Worm (Caenorhabditis elegans) whole organism, L4 larva: ENCODE results near the gene F47B8.4.

ENCODE experiments used
- F10B5.3 ChIP-seq: sonication (generic microtip); optimal IDR thresholded peaks from 2 replicates; lab custom pipeline; 2016; ENCODE audit warnings: mild to moderate bottlenecking, missing genetic modification characterization, missing compliant biosample characterization
- F26F4.8 ChIP-seq: fragments of 200-800 bp; sonication (Bioruptor generic); conservative IDR thresholded peaks from 2 replicates; pipeline ENCODE4 v1.3.6; 2022; ENCODE audit warnings: missing genetic modification characterization, missing compliant biosample characterization
- F49E8.2 ChIP-seq: sonication (generic microtip); optimal IDR thresholded peaks from 2 replicates; lab custom pipeline; 2016; ENCODE audit warnings: missing compliant biosample characterization, mild to moderate bottlenecking, missing genetic modification characterization, borderline replicate concordance
- T20F7.1 ChIP-seq: fragments of 200-800 bp; sonication (Bioruptor generic); optimal IDR thresholded peaks from 2 replicates; lab custom pipeline; 2018; ENCODE audit warnings: mild to moderate bottlenecking, missing genetic modification characterization, missing compliant biosample characterization
- Y105C5A.15 ChIP-seq: fragments of 200-800 bp; sonication (Bioruptor generic); IDR thresholded peaks from 2 replicates; pipeline ENCODE4 v1.3.6; 2022; ENCODE audit warnings: missing genetic modification characterization, missing compliant biosample characterization
- ZK337.2 ChIP-seq: fragments of 200-800 bp; sonication (Bioruptor generic); IDR thresholded peaks from 2 replicates; pipeline ENCODE4 v1.3.6; 2022; ENCODE audit warnings: missing genetic modification reagents, missing genetic modification characterization, missing compliant biosample characterization
- ama-1 ChIP-seq: fragments of 150-350 bp; optimal IDR thresholded peaks from 2 replicates; lab custom pipeline; 2014; ENCODE audit warnings: inconsistent platforms, mixed read lengths
- attf-4 ChIP-seq: sonication (generic microtip); optimal IDR thresholded peaks from 3 replicates; lab custom pipeline; 2017; ENCODE audit warnings: missing biosample characterization, missing genetic modification characterization
- ceh-32 ChIP-seq: sonication (generic microtip); optimal IDR thresholded peaks from 2 replicates; lab custom pipeline; 2016; ENCODE audit warnings: mild to moderate bottlenecking, missing genetic modification characterization, missing compliant biosample characterization; ENCODE audit not compliant: poor library complexity
- ces-1 ChIP-seq: fragments of 150-350 bp; sonication (generic microtip); optimal IDR thresholded peaks from 4 replicates; lab custom pipeline; 2014; ENCODE audit warnings: missing biosample characterization, missing genetic modification reagents, missing genetic modification characterization
- daf-12 ChIP-seq: fragments of 150-350 bp; optimal IDR thresholded peaks from 2 replicates; lab custom pipeline; 2014; ENCODE audit warnings: missing biosample characterization, missing genetic modification reagents, missing genetic modification characterization
- daf-19 ChIP-seq: fragments of 200-800 bp; sonication (Bioruptor generic); conservative IDR thresholded peaks from 2 replicates; pipeline ENCODE4 v1.3.6; 2022; ENCODE audit warnings: missing genetic modification characterization, missing compliant biosample characterization
- daf-8 ChIP-seq: fragments of 200-800 bp; sonication (Bioruptor generic); IDR thresholded peaks from 2 replicates; pipeline ENCODE4 v1.3.6; 2022; ENCODE audit warnings: missing genetic modification characterization, missing compliant biosample characterization
- dmd-6 ChIP-seq: fragments of 200-800 bp; sonication (Bioruptor generic); IDR thresholded peaks from 2 replicates; pipeline ENCODE4 v1.3.6; 2022; ENCODE audit warnings: missing genetic modification reagents, missing genetic modification characterization, missing compliant biosample characterization
- dmd-9 ChIP-seq: fragments of 200-800 bp; sonication (Bioruptor generic); IDR thresholded peaks from 2 replicates; pipeline ENCODE4 v1.3.6; 2022; ENCODE audit warnings: missing genetic modification reagents, missing genetic modification characterization, missing compliant biosample characterization
- egl-27 ChIP-seq: sonication (generic microtip); optimal IDR thresholded peaks from 3 replicates; lab custom pipeline; 2017; ENCODE audit warnings: missing biosample characterization, missing genetic modification reagents, missing genetic modification characterization
- egl-43 ChIP-seq: fragments of 200-800 bp; sonication (Bioruptor generic); IDR thresholded peaks from 2 replicates; pipeline ENCODE4 v1.3.6; 2022; ENCODE audit warnings: missing genetic modification reagents, missing genetic modification characterization, missing compliant biosample characterization
- gei-8 ChIP-seq: fragments of 200-800 bp; sonication (Bioruptor generic); optimal IDR thresholded peaks from 2 replicates; lab custom pipeline; 2018; ENCODE audit warnings: mild to moderate bottlenecking, missing genetic modification characterization, missing compliant biosample characterization
- hif-1 ChIP-seq, 2 experiments: sonication (generic microtip); optimal IDR thresholded peaks; 2 replicates each; lab custom pipeline; 2016 to 2017; ENCODE audit warnings: missing compliant biosample characterization in 2 of 2, missing genetic modification characterization in 2 of 2, missing genetic modification reagents in 2 of 2, missing genotype in 2 of 2, mild to moderate bottlenecking in 1 of 2
- hlh-11 ChIP-seq: fragments of 200-800 bp; sonication (Bioruptor generic); optimal IDR thresholded peaks from 2 replicates; lab custom pipeline; 2018; ENCODE audit warnings: mild to moderate bottlenecking, missing genetic modification characterization, missing compliant biosample characterization
- lin-1 ChIP-seq: fragments of 200-800 bp; sonication (Bioruptor generic); IDR thresholded peaks from 2 replicates; pipeline ENCODE4 v1.3.6; 2022; ENCODE audit warnings: missing genetic modification reagents, missing genetic modification characterization, missing compliant biosample characterization
- lin-13 ChIP-seq: fragments of 150-350 bp; optimal IDR thresholded peaks from 2 replicates; lab custom pipeline; 2014; ENCODE audit warnings: missing biosample characterization, missing genetic modification reagents, missing genetic modification characterization
- lin-38 ChIP-seq: fragments of 200-800 bp; sonication (Bioruptor generic); IDR thresholded peaks from 2 replicates; pipeline ENCODE4 v1.3.6; 2022; ENCODE audit warnings: missing genetic modification reagents, missing genetic modification characterization, missing compliant biosample characterization
- lin-39 ChIP-seq: fragments of 150-350 bp; optimal IDR thresholded peaks from 2 replicates; lab custom pipeline; 2014; ENCODE audit warnings: missing biosample characterization, missing genetic modification reagents, missing genetic modification characterization
- madf-9 ChIP-seq: fragments of 200-800 bp; sonication (Bioruptor generic); conservative IDR thresholded peaks from 2 replicates; pipeline ENCODE4 v1.3.6; 2022; ENCODE audit warnings: missing genetic modification reagents, missing genetic modification characterization, missing compliant biosample characterization
- mdl-1 ChIP-seq, 2 experiments: fragments of 150-350 bp in 1 of 2; sonication (generic microtip) in 1 of 2; optimal IDR thresholded peaks; 2 replicates each; lab custom pipeline; 2014 to 2017; ENCODE audit warnings: missing biosample characterization in 2 of 2, missing genetic modification characterization in 2 of 2
- mdt-29 ChIP-seq: fragments of 200-800 bp; sonication (Bioruptor generic); IDR thresholded peaks from 2 replicates; pipeline ENCODE4 v1.3.6; 2022; ENCODE audit warnings: missing genetic modification reagents, missing genetic modification characterization, missing compliant biosample characterization
- mxl-2 ChIP-seq: fragments of 200-800 bp; sonication (Bioruptor generic); conservative IDR thresholded peaks from 2 replicates; pipeline ENCODE4 v1.3.6; 2022; ENCODE audit warnings: missing genetic modification reagents, missing genetic modification characterization, missing compliant biosample characterization
- nhr-41 ChIP-seq: fragments of 200-800 bp; sonication (Bioruptor generic); IDR thresholded peaks from 2 replicates; pipeline ENCODE4 v1.3.6; 2022; ENCODE audit warnings: missing genetic modification reagents, missing genetic modification characterization, missing compliant biosample characterization
- nhr-42 ChIP-seq: fragments of 200-800 bp; sonication (Bioruptor generic); IDR thresholded peaks from 2 replicates; pipeline ENCODE4 v1.3.6; 2022; ENCODE audit warnings: missing genetic modification characterization, missing compliant biosample characterization
- nhr-76 ChIP-seq: fragments of 150-350 bp; optimal IDR thresholded peaks from 2 replicates; lab custom pipeline; 2014; ENCODE audit warnings: missing biosample characterization, missing genetic modification characterization
- nhr-77 ChIP-seq: fragments of 150-350 bp; optimal IDR thresholded peaks from 2 replicates; lab custom pipeline; 2014; ENCODE audit warnings: missing biosample characterization, missing genetic modification characterization
- rbr-2 ChIP-seq: sonication (generic microtip); optimal IDR thresholded peaks from 2 replicates; lab custom pipeline; 2016; ENCODE audit warnings: missing genotype, missing genetic modification characterization, missing compliant biosample characterization
- sdz-12 ChIP-seq: fragments of 200-800 bp; sonication (Bioruptor generic); optimal IDR thresholded peaks from 2 replicates; lab custom pipeline; 2018; ENCODE audit warnings: mild to moderate bottlenecking, missing genetic modification characterization, missing compliant biosample characterization
- set-16 ChIP-seq: fragments of 200-800 bp; sonication (Bioruptor generic); IDR thresholded peaks from 2 replicates; pipeline ENCODE4 v1.3.6; 2022; ENCODE audit warnings: missing genetic modification reagents, missing genetic modification characterization, missing compliant biosample characterization
- skn-1 ChIP-seq: fragments of 150-350 bp; optimal IDR thresholded peaks from 2 replicates; lab custom pipeline; 2014; ENCODE audit warnings: missing biosample characterization, missing genetic modification characterization
- snpc-1.2 ChIP-seq: fragments of 200-800 bp; sonication (Bioruptor generic); IDR thresholded peaks from 2 replicates; pipeline ENCODE4 v1.3.6; 2022; ENCODE audit warnings: missing genetic modification reagents, missing genetic modification characterization, missing compliant biosample characterization
- snpc-4 ChIP-seq: fragments of 150-350 bp; optimal IDR thresholded peaks from 2 replicates; lab custom pipeline; 2014; ENCODE audit warnings: missing biosample characterization, missing genetic modification characterization
- tag-97 ChIP-seq: fragments of 200-800 bp; sonication (Bioruptor generic); IDR thresholded peaks from 2 replicates; pipeline ENCODE4 v1.3.6; 2022; ENCODE audit warnings: missing genetic modification characterization, missing compliant biosample characterization
- tra-1 ChIP-seq: fragments of 200-800 bp; sonication (Bioruptor generic); IDR thresholded peaks from 2 replicates; pipeline ENCODE4 v1.3.6; 2022; ENCODE audit warnings: missing genetic modification reagents, missing genetic modification characterization, missing compliant biosample characterization
- unc-130 ChIP-seq: sonication (generic microtip); optimal IDR thresholded peaks from 2 replicates; lab custom pipeline; 2016; ENCODE audit warnings: missing genetic modification reagents, missing genetic modification characterization, missing compliant biosample characterization
- vab-7 ChIP-seq: fragments of 200-800 bp; sonication (Bioruptor generic); IDR thresholded peaks from 2 replicates; pipeline ENCODE4 v1.3.6; 2022; ENCODE audit warnings: missing genetic modification reagents, missing genetic modification characterization, missing compliant biosample characterization
- zfp-2 ChIP-seq: sonication (generic microtip); optimal IDR thresholded peaks from 2 replicates; lab custom pipeline; 2016; ENCODE audit warnings: mild to moderate bottlenecking, missing genetic modification characterization, missing compliant biosample characterization
- zfp-3 ChIP-seq: fragments of 200-800 bp; sonication (Bioruptor generic); conservative IDR thresholded peaks from 2 replicates; pipeline ENCODE4 v1.3.6; 2022; ENCODE audit warnings: missing genetic modification reagents, missing genetic modification characterization, missing compliant biosample characterization
- zip-11 ChIP-seq: fragments of 200-800 bp; sonication (Bioruptor generic); IDR thresholded peaks from 2 replicates; pipeline ENCODE4 v1.3.6; 2022; ENCODE audit warnings: missing genetic modification characterization, missing compliant biosample characterization

The F47B8.4 gene

DNA sequence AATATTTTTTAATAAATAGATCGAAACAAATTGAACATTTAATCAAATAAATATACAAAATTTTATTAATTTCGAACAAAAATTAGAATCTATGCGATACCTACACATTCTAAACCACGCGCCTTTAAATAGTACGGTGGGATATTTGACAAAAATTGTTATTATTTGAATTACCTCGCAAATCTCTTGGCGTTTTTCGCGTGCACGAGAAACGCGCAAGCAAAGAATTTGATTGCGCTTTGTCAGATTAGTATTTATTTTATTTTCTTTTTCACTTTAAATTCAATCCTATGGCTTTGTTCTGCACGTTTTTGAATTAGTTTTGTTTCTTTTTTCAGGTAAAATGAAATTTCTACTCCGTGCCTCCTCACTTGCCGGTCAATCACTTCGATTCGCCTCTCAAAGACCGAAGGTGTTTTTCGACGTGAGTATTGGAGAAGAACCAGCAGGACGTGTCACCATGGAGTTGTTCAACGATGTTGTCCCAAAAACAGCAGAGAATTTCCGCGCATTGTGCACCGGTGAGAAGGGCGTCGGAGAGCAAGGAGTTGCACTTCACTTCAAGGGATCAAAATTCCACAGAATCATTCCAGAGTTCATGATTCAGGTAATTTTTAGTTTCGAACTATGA, 31.4 kb upstream of the F47B8.4 start, which contains the start of gene cyn-1 (continued):
- TF ChIP-seq lin-39 (tag; lab: Kevin White, UChicago) (no peak), daf-12 (tag; lab: Kevin White, UChicago) (no peak), Y105C5A.15 (GFP tag; lab: Robert Waterston, UW) (no peak), T20F7.1 (GFP tag; lab: Kevin White, UChicago) (peak; percentile 72), F49E8.2 (tag; lab: Kevin White, UChicago) (peak; percentile 1), ces-1 (GFP tag; lab: Kevin White, UChicago) (no peak), mdl-1 (tag; optimal IDR thresholded peaks at IDR 0.05; lab: Kevin White, UChicago) (peak in 1 of 2 experiments; percentile 20), dmd-9 (GFP tag; lab: Robert Waterston, UW) (no peak), zfp-2 (tag; lab: Kevin White, UChicago) (no peak), nhr-76 (tag; lab: Kevin White, UChicago) (no peak), ZK337.2 (GFP tag; lab: Robert Waterston, UW) (no peak)

DNA sequence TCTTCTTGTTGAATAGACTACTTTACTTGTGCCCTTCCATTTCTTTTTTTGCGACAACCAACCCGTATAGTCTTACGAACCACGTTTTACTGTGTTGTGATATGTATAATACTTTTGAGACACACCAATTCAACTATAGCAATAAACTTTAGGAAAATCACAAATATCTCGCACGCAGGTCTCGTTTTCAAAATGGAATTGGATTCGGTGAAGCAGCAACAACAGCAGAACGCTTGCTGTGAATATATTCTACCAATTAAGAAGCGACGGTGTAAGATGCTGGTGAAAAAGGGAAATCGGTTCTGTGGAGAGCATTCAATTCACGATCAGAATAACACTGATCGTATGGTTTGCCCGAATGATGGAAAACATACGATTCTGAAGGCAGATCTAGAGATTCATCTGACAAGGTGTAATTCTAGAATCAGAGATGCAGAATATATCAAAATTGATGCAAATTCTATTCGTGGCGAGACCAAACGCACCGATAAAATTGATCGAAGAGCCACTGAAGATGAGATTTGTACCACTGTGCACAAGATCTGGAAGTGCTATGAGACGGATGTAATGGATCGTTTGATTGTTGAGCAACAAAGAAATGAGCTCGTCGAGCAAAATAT, 29.9 kb upstream of the F47B8.4 start, which contains the start of gene Y49A3A.3:
TSS of gene Y49A3A.3 (plus strand) at position 153 of the 620 bp plus-strand sequence.
- TF ChIP-seq set-16 (GFP tag; lab: Robert Waterston, UW) (no peak), mdt-29 (GFP tag; lab: Robert Waterston, UW) (no peak; the same call in 1 of the 2 replicates), daf-12 (tag; lab: Kevin White, UChicago) (no peak), hif-1 (tag; optimal IDR thresholded peaks at IDR 0.05; lab: Kevin White, UChicago) (no peak), zip-11 (GFP tag; lab: Robert Waterston, UW) (0 out of 2 replicates have a peak, but pooled peaks have one; percentile 22), sdz-12 (GFP tag; lab: Kevin White, UChicago) (peak; percentile 85), hlh-11 (tag; lab: Kevin White, UChicago) (peak; percentile 55), ceh-32 (tag; lab: Kevin White, UChicago) (no peak), tag-97 (no peak), F26F4.8 (GFP tag; lab: Robert Waterston, UW) (peak; percentile 27; the same call in 1 of the 2 replicates), nhr-42 (GFP tag; lab: Robert Waterston, UW) (0 out of 2 replicates have a peak, but pooled peaks have one; percentile 27), lin-13 (GFP tag; lab: Kevin White, UChicago) (peak; percentile 7), nhr-76 (tag; lab: Kevin White, UChicago) (no peak), snpc-4 (tag; lab: Kevin White, UChicago) (no peak), unc-130 (GFP tag; lab: Kevin White, UChicago) (no peak), daf-8 (GFP tag; lab: Robert Waterston, UW) (no peak), attf-4 (tag; lab: Kevin White, UChicago) (no peak), skn-1 (tag; lab: Kevin White, UChicago) (no peak), snpc-1.2 (peak; percentile 68; the same call in 1 of the 2 replicates), F10B5.3 (tag; lab: Kevin White, UChicago) (no peak), tra-1 (GFP tag; lab: Robert Waterston, UW) (no peak), nhr-77 (no peak), egl-27 (tag; lab: Kevin White, UChicago) (no peak), egl-43 (GFP tag; lab: Robert Waterston, UW) (peak; percentile 69; the same call in 1 of the 2 replicates), madf-9 (GFP tag; lab: Robert Waterston, UW) (peak; percentile 30; the same call in 1 of the 2 replicates), ama-1 (peak; percentile 80), lin-38 (GFP tag; lab: Robert Waterston, UW) (peak; percentile 66), gei-8 (no peak), lin-1 (GFP tag; lab: Robert Waterston, UW) (peak; percentile 42; the same call in 1 of the 2 replicates), nhr-41 (no peak), zfp-2 (tag; lab: Kevin White, UChicago) (no peak), vab-7 (GFP tag; lab: Robert Waterston, UW) (peak; percentile 49; the same call in 1 of the 2 replicates), zfp-3 (peak; percentile 82; the same call in 1 of the 2 replicates), mxl-2 (GFP tag; lab: Robert Waterston, UW) (0 out of 2 replicates have a peak, but pooled peaks have one; percentile 7), ZK337.2 (GFP tag; lab: Robert Waterston, UW) (no peak), daf-19 (no peak), mdl-1 (tag; optimal IDR thresholded peaks at IDR 0.05; lab: Kevin White, UChicago) (no peak), dmd-6 (GFP tag; lab: Robert Waterston, UW) (peak; percentile 54), rbr-2 (tag; lab: Kevin White, UChicago) (no peak)
